Worm (Caenorhabditis elegans) whole organism, L4/young adult: ENCODE data around the gene H12D21.10.

Experiments
- W03F9.2 ChIP-seq: fragments of 150-350 bp; optimal IDR thresholded peaks from 2 replicates; lab custom pipeline; 2014; ENCODE audit warnings: missing biosample characterization, missing genetic modification characterization
- dao-5 ChIP-seq: sonication (generic microtip); optimal IDR thresholded peaks from 2 replicates; lab custom pipeline; 2016; ENCODE audit warnings: missing genotype, missing genetic modification characterization, moderate library complexity, missing compliant biosample characterization
- him-1 ChIP-seq: sonication (generic microtip); optimal IDR thresholded peaks from 2 replicates; lab custom pipeline; 2016; ENCODE audit warnings: missing genotype, missing genetic modification reagents, missing genetic modification characterization, missing compliant biosample characterization

Gene H12D21.10

ce11 chrV:14930168-14930567 lies 30.6 kb downstream of the H12D21.10 start:
- TF ChIP-seq dao-5 (tag; lab: Kevin White, UChicago) (no peak), him-1 (tag; lab: Kevin White, UChicago) (peak; percentile 69)

- TF ChIP-seq him-1 (tag; lab: Kevin White, UChicago) (no peak), dao-5 (tag; lab: Kevin White, UChicago) (no peak), W03F9.2 (no peak)
These were observed 34.0 kb downstream of the H12D21.10 start for ce11 chrV:14933450-14934218.

ce11 chrV:14936587-14936986 lies 37.0 kb downstream of the H12D21.10 start, which contains the start of gene C30G7.2:
Gene C30G7.2 (plus strand): TSS chrV:14936887.
- TF ChIP-seq dao-5 (tag; lab: Kevin White, UChicago) (no peak), him-1 (tag; lab: Kevin White, UChicago) (no peak), W03F9.2 (no peak)

- TF ChIP-seq dao-5 (tag; lab: Kevin White, UChicago) (no peak), W03F9.2 (no peak), him-1 (tag; lab: Kevin White, UChicago) (no peak)
These were observed 43.3 kb downstream of the H12D21.10 start for ce11 chrV:14942898-14943297.

ce11 chrV:14943774-14944173 lies 44.2 kb downstream of the H12D21.10 start:
- TF ChIP-seq dao-5 (tag; lab: Kevin White, UChicago) (no peak), him-1 (tag; lab: Kevin White, UChicago) (no peak), W03F9.2 (no peak)

ce11 chrV:14945124-14945523 lies 45.5 kb downstream of the H12D21.10 start:
- no peak for TF ChIP-seq him-1 (tag; lab: Kevin White, UChicago)
- TF ChIP-seq W03F9.2 = no peak
- TF ChIP-seq dao-5 (tag; lab: Kevin White, UChicago) = no peak

ce11 chrV:14945697-14946096 lies 46.1 kb downstream of the H12D21.10 start, which contains the start of gene C30G7.3:
Gene C30G7.3 (minus strand): TSS chrV:14945704.
- TF ChIP-seq dao-5 (tag; lab: Kevin White, UChicago) = no peak
- no peak for TF ChIP-seq him-1 (tag; lab: Kevin White, UChicago)
- no peak for TF ChIP-seq W03F9.2

ce11 chrV:14947022-14947421 lies 47.4 kb downstream of the H12D21.10 start, which contains the start of gene C30G7.4:
Gene C30G7.4 (minus strand): TSS chrV:14947122.
- TF ChIP-seq W03F9.2 (no peak), dao-5 (tag; lab: Kevin White, UChicago) (no peak), him-1 (tag; lab: Kevin White, UChicago) (no peak)

- TF ChIP-seq W03F9.2 = no peak
- TF ChIP-seq dao-5 (tag; lab: Kevin White, UChicago) = no peak
- TF ChIP-seq him-1 (tag; lab: Kevin White, UChicago) = no peak
These were observed 49.0 kb downstream of the H12D21.10 start for ce11 chrV:14948566-14948965.

ce11 chrV:14949477-14949876 lies 49.9 kb downstream of the H12D21.10 start, which contains the start of gene hil-1:
Gene hil-1 (plus strand): TSS chrV:14949777.
- TF ChIP-seq dao-5 (tag; lab: Kevin White, UChicago) (no peak), him-1 (tag; lab: Kevin White, UChicago) (no peak), W03F9.2 (no peak)

ce11 chrV:14954633-14955032 lies 55.0 kb downstream of the H12D21.10 start, which contains the start of gene C30G7.5:
Gene C30G7.5 (minus strand): TSS chrV:14954733.
- TF ChIP-seq him-1 (tag; lab: Kevin White, UChicago) (no peak), W03F9.2 (no peak)

- no peak for TF ChIP-seq him-1 (tag; lab: Kevin White, UChicago)
These were observed 56.1 kb downstream of the H12D21.10 start, which contains the start of gene F02D8.9 for ce11 chrV:14955676-14956075. Gene F02D8.9 (minus strand): TSS chrV:14955776.
